Fruit fly (Drosophila melanogaster) whole organism, embryonic: ENCODE measurements around the gene CG9205.

Experiments used
- Bgb ChIP-seq: fragments of 200-800 bp; sonication (Bioruptor generic); IDR thresholded peaks from 2 replicates; pipeline ENCODE4 v1.3.6; 2022; ENCODE audit warnings: missing biosample characterization, missing genetic modification characterization; ENCODE audit not compliant: partially characterized antibody
- CG10267 ChIP-seq: fragments of 200-800 bp; sonication (Bioruptor generic); optimal IDR thresholded peaks from 2 replicates; lab custom pipeline; 2018; ENCODE audit warnings: missing biosample characterization, mild to moderate bottlenecking, missing genetic modification characterization, moderate library complexity
- CG11398 ChIP-seq: fragments of 200-800 bp; sonication (Bioruptor generic); optimal IDR thresholded peaks from 2 replicates; lab custom pipeline; 2016; ENCODE audit warnings: missing biosample characterization, missing genetic modification characterization
- CG11504 ChIP-seq: fragments of 200-800 bp; sonication (Bioruptor generic); optimal IDR thresholded peaks from 3 replicates; lab custom pipeline; 2019; ENCODE audit warnings: missing biosample characterization, mild to moderate bottlenecking, missing genetic modification characterization, moderate library complexity
- CG12219 ChIP-seq: fragments of 200-800 bp; sonication (Bioruptor generic); optimal IDR thresholded peaks from 3 replicates; lab custom pipeline; 2018; ENCODE audit warnings: missing biosample characterization, mild to moderate bottlenecking, missing genetic modification characterization
- CG12299 ChIP-seq: fragments of 200-800 bp; sonication (Bioruptor generic); optimal IDR thresholded peaks from 2 replicates; lab custom pipeline; 2018; ENCODE audit warnings: missing biosample characterization, mild to moderate bottlenecking, missing genetic modification characterization
- CG13123 ChIP-seq: fragments of 200-800 bp; sonication (Bioruptor generic); optimal IDR thresholded peaks from 2 replicates; lab custom pipeline; 2016; ENCODE audit warnings: missing biosample characterization, missing genetic modification characterization
- CG13424 ChIP-seq: fragments of 200-800 bp; sonication (Bioruptor generic); optimal IDR thresholded peaks from 2 replicates; lab custom pipeline; 2019; ENCODE audit warnings: missing biosample characterization, mild to moderate bottlenecking, missing genetic modification characterization, moderate library complexity
- CG14860 ChIP-seq: fragments of 200-800 bp; sonication (Bioruptor generic); IDR thresholded peaks from 3 replicates; pipeline ENCODE4 v1.3.6; 2022; ENCODE audit warnings: missing biosample characterization, missing genetic modification characterization; ENCODE audit not compliant: partially characterized antibody
- CG15073 ChIP-seq: fragments of 200-800 bp; sonication (Bioruptor generic); optimal IDR thresholded peaks from 2 replicates; lab custom pipeline; 2016; ENCODE audit warnings: missing biosample characterization, missing genetic modification characterization
- CG16813 ChIP-seq: fragments of 200-800 bp; sonication (Bioruptor generic); IDR thresholded peaks from 3 replicates; pipeline ENCODE4 v1.3.6; 2022; ENCODE audit warnings: missing biosample characterization, missing genetic modification characterization; ENCODE audit not compliant: partially characterized antibody
- CG2129 ChIP-seq: fragments of 200-800 bp; sonication (Bioruptor generic); IDR thresholded peaks from 2 replicates; pipeline ENCODE4 v1.3.6; 2022; ENCODE audit warnings: missing biosample characterization, missing genetic modification characterization; ENCODE audit not compliant: partially characterized antibody
- CG31224 ChIP-seq: fragments of 200-800 bp; sonication (Bioruptor generic); IDR thresholded peaks from 2 replicates; pipeline ENCODE4 v1.3.6; 2022; ENCODE audit warnings: missing biosample characterization, missing genetic modification characterization
- CG32772 ChIP-seq: fragments of 200-800 bp; sonication (Bioruptor generic); IDR thresholded peaks from 2 replicates; pipeline ENCODE4 v1.3.6; 2022; ENCODE audit warnings: missing biosample characterization, missing genetic modification characterization
- CG34422 ChIP-seq: fragments of 200-800 bp; sonication (Bioruptor generic); IDR thresholded peaks from 3 replicates; pipeline ENCODE4 v1.3.6; 2022; ENCODE audit warnings: missing biosample characterization, missing genetic modification characterization
- CG4360 ChIP-seq: fragments of 200-800 bp; sonication (Bioruptor generic); IDR thresholded peaks from 2 replicates; pipeline ENCODE4 v1.3.6; 2022; ENCODE audit warnings: missing biosample characterization, missing genetic modification characterization
- CG6272 ChIP-seq: fragments of 200-800 bp; sonication (Bioruptor generic); IDR thresholded peaks from 2 replicates; pipeline ENCODE4 v1.3.6; 2022; ENCODE audit warnings: missing biosample characterization, missing genetic modification characterization
- Camta ChIP-seq: fragments of 200-800 bp; sonication (Bioruptor generic); optimal IDR thresholded peaks from 2 replicates; lab custom pipeline; 2016; ENCODE audit warnings: missing biosample characterization, missing genetic modification characterization
- Doc3 ChIP-seq: fragments of 200-800 bp; sonication (Bioruptor generic); IDR thresholded peaks from 3 replicates; pipeline ENCODE4 v1.3.6; 2022; ENCODE audit warnings: missing biosample characterization, missing genetic modification characterization; ENCODE audit not compliant: partially characterized antibody
- Drgx ChIP-seq: fragments of 200-800 bp; sonication (Bioruptor generic); IDR thresholded peaks from 2 replicates; pipeline ENCODE4 v1.3.6; 2022; ENCODE audit warnings: missing biosample characterization, missing genetic modification characterization
- E2f1 ChIP-seq: fragments of 200-800 bp; sonication (Bioruptor generic); IDR thresholded peaks from 2 replicates; pipeline ENCODE4 v1.3.6; 2022; ENCODE audit warnings: missing biosample characterization, missing genetic modification characterization
- ERR ChIP-seq: fragments of 200-800 bp; sonication (Bioruptor generic); optimal IDR thresholded peaks from 2 replicates; lab custom pipeline; 2016; ENCODE audit warnings: missing biosample characterization, missing genetic modification characterization
- HmgZ ChIP-seq: fragments of 200-800 bp; sonication (Bioruptor generic); optimal IDR thresholded peaks from 2 replicates; lab custom pipeline; 2018; ENCODE audit warnings: missing biosample characterization, mild to moderate bottlenecking, missing genetic modification characterization
- Hr3 ChIP-seq: fragments of 200-800 bp; sonication (Bioruptor generic); optimal IDR thresholded peaks from 3 replicates; lab custom pipeline; 2016; ENCODE audit warnings: missing biosample characterization, missing genetic modification characterization
- Hr51 ChIP-seq, 2 experiments: fragments of 200-800 bp; sonication (Bioruptor generic); optimal IDR thresholded peaks; 2 replicates in 1 of 2; 3 replicates in 1 of 2; lab custom pipeline; 2016 to 2018; ENCODE audit warnings: missing biosample characterization in 2 of 2, missing genetic modification characterization in 2 of 2, mild to moderate bottlenecking in 1 of 2, moderate library complexity in 1 of 2
- Lpt ChIP-seq: fragments of >200 bp; optimal IDR thresholded peaks from 2 replicates; lab custom pipeline; 2018; ENCODE audit warnings: missing biosample characterization, missing genetic modification characterization
- Mad ChIP-seq: fragments of 200-800 bp; sonication (Bioruptor generic); optimal IDR thresholded peaks from 2 replicates; lab custom pipeline; 2016; ENCODE audit warnings: missing biosample characterization, missing genetic modification characterization
- NK7.1 ChIP-seq: fragments of 200-800 bp; sonication (Bioruptor generic); optimal IDR thresholded peaks from 3 replicates; lab custom pipeline; 2016; ENCODE audit warnings: missing biosample characterization, missing genetic modification characterization
- Pdp1 ChIP-seq, 2 experiments: fragments of 200-800 bp; sonication (Bioruptor generic); optimal IDR thresholded peaks; 3 replicates each; lab custom pipeline; 2016; ENCODE audit warnings: missing biosample characterization in 2 of 2, missing genetic modification characterization in 2 of 2, mild to moderate bottlenecking in 1 of 2, moderate library complexity in 1 of 2
- Sry-β ChIP-seq: fragments of 200-800 bp; sonication (Bioruptor generic); optimal IDR thresholded peaks from 2 replicates; lab custom pipeline; 2018; ENCODE audit warnings: missing biosample characterization, mild to moderate bottlenecking, missing genetic modification characterization, moderate library complexity
- ap ChIP-seq: fragments of 200-800 bp; sonication (Bioruptor generic); IDR thresholded peaks from 2 replicates; pipeline ENCODE4 v1.3.6; 2022; ENCODE audit warnings: missing biosample characterization, missing genetic modification characterization
- ase ChIP-seq: fragments of 200-800 bp; sonication (Bioruptor generic); IDR thresholded peaks from 3 replicates; pipeline ENCODE4 v1.3.6; 2022; ENCODE audit warnings: missing biosample characterization, missing genetic modification characterization
- az2 ChIP-seq: fragments of 200-800 bp; sonication (Bioruptor generic); optimal IDR thresholded peaks from 3 replicates; lab custom pipeline; 2016; ENCODE audit warnings: missing biosample characterization, missing genetic modification characterization
- bsh ChIP-seq, 2 experiments: fragments of 200-800 bp; sonication (Bioruptor generic); optimal IDR thresholded peaks; 2 replicates each; lab custom pipeline; 2017 to 2018; ENCODE audit warnings: mild to moderate bottlenecking in 2 of 2, missing biosample characterization in 2 of 2, missing genetic modification characterization in 2 of 2, moderate library complexity in 1 of 2
- dati ChIP-seq: fragments of 200-800 bp; sonication (Bioruptor generic); IDR thresholded peaks from 2 replicates; pipeline ENCODE4 v1.3.6; 2022; ENCODE audit warnings: missing biosample characterization, missing genetic modification characterization
- disco-r ChIP-seq: fragments of 200-800 bp; sonication (Bioruptor generic); optimal IDR thresholded peaks from 2 replicates; lab custom pipeline; 2016; ENCODE audit warnings: missing biosample characterization, missing genetic modification characterization
- ewg ChIP-seq: fragments of 200-800 bp; sonication (Bioruptor generic); optimal IDR thresholded peaks from 3 replicates; lab custom pipeline; 2017; ENCODE audit warnings: mild to moderate bottlenecking, missing biosample characterization, missing genetic modification reagents, missing genetic modification characterization
- fd96Cb ChIP-seq: fragments of 200-800 bp; sonication (Bioruptor generic); optimal IDR thresholded peaks from 2 replicates; lab custom pipeline; 2018; ENCODE audit warnings: missing biosample characterization, mild to moderate bottlenecking, missing genetic modification characterization, moderate library complexity
- gfzf ChIP-seq: fragments of 200-800 bp; sonication (Bioruptor generic); optimal IDR thresholded peaks from 2 replicates; lab custom pipeline; 2016; ENCODE audit warnings: missing biosample characterization, mild to moderate bottlenecking, missing genetic modification characterization, moderate library complexity
- gsb ChIP-seq: fragments of 200-800 bp; sonication (Bioruptor generic); IDR thresholded peaks from 2 replicates; pipeline ENCODE4 v1.3.6; 2022; ENCODE audit warnings: missing biosample characterization, missing genetic modification characterization
- gsb-n ChIP-seq: fragments of 200-800 bp; sonication (Bioruptor generic); optimal IDR thresholded peaks from 3 replicates; lab custom pipeline; 2018; ENCODE audit warnings: missing biosample characterization, mild to moderate bottlenecking, missing genetic modification characterization
- lbe ChIP-seq: fragments of 200-800 bp; sonication (Bioruptor generic); optimal IDR thresholded peaks from 2 replicates; lab custom pipeline; 2016; ENCODE audit warnings: missing biosample characterization, mild to moderate bottlenecking, missing genetic modification characterization
- nom ChIP-seq: fragments of 200-800 bp; sonication (Bioruptor generic); optimal IDR thresholded peaks from 2 replicates; lab custom pipeline; 2017; ENCODE audit warnings: missing biosample characterization, missing genetic modification characterization, mild to moderate bottlenecking, moderate library complexity, missing genetic modification reagents
- oc ChIP-seq: fragments of 200-800 bp; sonication (Bioruptor generic); optimal IDR thresholded peaks from 2 replicates; lab custom pipeline; 2018; ENCODE audit warnings: missing biosample characterization, mild to moderate bottlenecking, missing genetic modification characterization, moderate library complexity
- salm ChIP-seq: fragments of 200-800 bp; sonication (Bioruptor generic); optimal IDR thresholded peaks from 2 replicates; lab custom pipeline; 2018; ENCODE audit warnings: missing biosample characterization, mild to moderate bottlenecking, missing genetic modification characterization
- slp2 ChIP-seq: fragments of 200-800 bp; sonication (Bioruptor generic); optimal IDR thresholded peaks from 2 replicates; lab custom pipeline; 2016; ENCODE audit warnings: missing biosample characterization, missing genetic modification characterization
- sna ChIP-seq: fragments of 200-800 bp; sonication (Bioruptor generic); IDR thresholded peaks from 2 replicates; pipeline ENCODE4 v1.3.6; 2022; ENCODE audit warnings: missing biosample characterization, missing genetic modification characterization; ENCODE audit not compliant: partially characterized antibody
- sqz ChIP-seq: fragments of 200-800 bp; sonication (Bioruptor generic); optimal IDR thresholded peaks from 3 replicates; lab custom pipeline; 2018; ENCODE audit warnings: missing biosample characterization, mild to moderate bottlenecking, missing genetic modification characterization
- tgo ChIP-seq: fragments of 200-800 bp; sonication (Bioruptor generic); IDR thresholded peaks from 3 replicates; pipeline ENCODE4 v1.3.6; 2022; ENCODE audit warnings: missing biosample characterization, missing genetic modification characterization
- vnd ChIP-seq: fragments of 200-800 bp; sonication (Bioruptor generic); IDR thresholded peaks from 3 replicates; pipeline ENCODE4 v1.3.6; 2022; ENCODE audit warnings: missing biosample characterization, missing genetic modification characterization; ENCODE audit not compliant: partially characterized antibody
- yki ChIP-seq: fragments of >200 bp; optimal IDR thresholded peaks from 3 replicates; lab custom pipeline; 2018
- z ChIP-seq: fragments of 200-800 bp; sonication (Bioruptor generic); IDR thresholded peaks from 3 replicates; pipeline ENCODE4 v1.3.6; 2022; ENCODE audit warnings: missing biosample characterization, missing genetic modification characterization

Gene CG9205

DNA sequence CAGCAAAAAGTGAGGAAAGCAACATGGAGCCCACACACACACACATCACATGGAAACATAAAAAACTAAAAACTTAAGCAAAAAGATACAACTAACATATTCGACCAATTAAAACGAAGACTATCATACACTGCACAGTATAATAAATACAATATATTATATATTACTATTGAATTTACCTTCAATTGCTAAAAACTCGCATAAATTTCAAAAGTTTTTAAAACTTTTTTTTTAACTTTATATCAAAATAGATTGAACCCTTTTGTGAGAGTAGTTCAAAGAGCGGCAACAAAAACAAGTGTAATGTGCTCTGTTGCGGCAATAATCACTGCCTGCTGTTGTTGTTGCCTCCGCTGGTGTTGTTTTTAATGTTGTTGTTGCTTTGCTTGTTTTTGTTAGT is 29.9 kb downstream of the CG9205 start (continued):
- TF ChIP-seq nom (GFP tag; lab: Kevin White, UChicago): peak; percentile 32
- no peak for TF ChIP-seq gsb-n (tag; lab: Kevin White, UChicago)
- no peak for TF ChIP-seq ewg (GFP tag; lab: Kevin White, UChicago)
- no peak for TF ChIP-seq CG16813
- no peak for TF ChIP-seq HmgZ (tag; lab: Kevin White, UChicago)
- TF ChIP-seq gfzf (GFP tag; lab: Kevin White, UChicago): no peak
- no peak for TF ChIP-seq CG11398
- TF ChIP-seq vnd (GFP tag; lab: Robert Waterston, UW): no peak
- no peak for TF ChIP-seq Sry-β (GFP tag; lab: Kevin White, UChicago)
- no peak for TF ChIP-seq fd96Cb
- TF ChIP-seq ase (GFP tag; lab: Robert Waterston, UW): no peak
- TF ChIP-seq CG13123 (GFP tag; lab: Kevin White, UChicago): no peak
- TF ChIP-seq disco-r (GFP tag; lab: Kevin White, UChicago): no peak
- TF ChIP-seq CG15073 (GFP tag; lab: Kevin White, UChicago): no peak
- no peak for TF ChIP-seq az2
- no peak for TF ChIP-seq CG6272 (GFP tag; lab: Robert Waterston, UW)
- TF ChIP-seq CG2129 (GFP tag; lab: Robert Waterston, UW): no peak
- TF ChIP-seq oc (tag; lab: Kevin White, UChicago): no peak
- no peak for TF ChIP-seq Doc3
- no peak for TF ChIP-seq lbe (GFP tag; lab: Kevin White, UChicago)
- TF ChIP-seq CG12219 (GFP tag; lab: Kevin White, UChicago): no peak
- no peak for TF ChIP-seq CG34422 (GFP tag; lab: Robert Waterston, UW)
- no peak for TF ChIP-seq Lpt (GFP tag; lab: Kevin White, UChicago)
- TF ChIP-seq Drgx (GFP tag; lab: Robert Waterston, UW): peak; percentile 83
- no peak for TF ChIP-seq Bgb (GFP tag; lab: Robert Waterston, UW)
- TF ChIP-seq CG14860: no peak
- no peak for TF ChIP-seq ERR (GFP tag; lab: Kevin White, UChicago)
- no peak for TF ChIP-seq CG31224 (GFP tag; lab: Robert Waterston, UW)
- TF ChIP-seq Hr3: no peak
- peak in 1 of 2 experiments; percentile 16 for TF ChIP-seq Hr51 (GFP tag; optimal IDR thresholded peaks at IDR 0.05; lab: Kevin White, UChicago)
- TF ChIP-seq CG10267 (tag; lab: Kevin White, UChicago): no peak
- TF ChIP-seq Pdp1 (GFP tag; optimal IDR thresholded peaks at IDR 0.05; lab: Kevin White, UChicago): no peak
- peak; percentile 76 for TF ChIP-seq CG4360 (GFP tag; lab: Robert Waterston, UW)
- TF ChIP-seq salm (tag; lab: Kevin White, UChicago): no peak
- no peak for TF ChIP-seq NK7.1 (GFP tag; lab: Kevin White, UChicago)
- TF ChIP-seq CG11504 (tag; lab: Kevin White, UChicago): peak; percentile 52
- TF ChIP-seq z: no peak
- TF ChIP-seq sqz: no peak
- peak in 1 of 2 experiments; percentile 10 for TF ChIP-seq bsh (GFP tag; optimal IDR thresholded peaks at IDR 0.05; lab: Kevin White, UChicago)
- no peak for TF ChIP-seq E2f1 (GFP tag; lab: Robert Waterston, UW)
- no peak for TF ChIP-seq slp2
- TF ChIP-seq dati: no peak
- no peak for TF ChIP-seq gsb (GFP tag; lab: Robert Waterston, UW)
- no peak for TF ChIP-seq sna (GFP tag; lab: Robert Waterston, UW)
- no peak for TF ChIP-seq yki (lab: Kevin White, UChicago)
- TF ChIP-seq CG32772 (GFP tag; lab: Robert Waterston, UW): no peak
- TF ChIP-seq tgo: no peak
- no peak for TF ChIP-seq Mad (GFP tag; lab: Kevin White, UChicago)
- no peak for TF ChIP-seq ap
- TF ChIP-seq Camta (GFP tag; lab: Kevin White, UChicago): no peak
- TF ChIP-seq CG13424 (tag; lab: Kevin White, UChicago): no peak
- no peak for TF ChIP-seq CG12299 (tag; lab: Kevin White, UChicago)
